Fruit fly (Drosophila melanogaster) whole organism, embryonic: ENCODE results near the gene Ir75b.
A peak's percentile ranks its signal among the peaks of the same experiment; 100 is the strongest.

ENCODE experiments used
- Adf1 ChIP-seq: fragments of 200-800 bp; sonication (Bioruptor generic); IDR thresholded peaks from 2 replicates; pipeline ENCODE4 v1.3.6; 2022; ENCODE audit warnings: missing biosample characterization, missing genetic modification characterization
- CG10147 ChIP-seq: fragments of 200-800 bp; sonication (Bioruptor generic); optimal IDR thresholded peaks from 2 replicates; lab custom pipeline; 2019; ENCODE audit warnings: missing biosample characterization, mild to moderate bottlenecking, missing genetic modification characterization, moderate library complexity
- CG10543 ChIP-seq: fragments of 200-800 bp; sonication (Bioruptor generic); optimal IDR thresholded peaks from 3 replicates; lab custom pipeline; 2017; ENCODE audit warnings: missing biosample characterization, mild to moderate bottlenecking, missing genetic modification characterization, moderate library complexity
- CG10565 ChIP-seq: fragments of 200-800 bp; sonication (Bioruptor generic); optimal IDR thresholded peaks from 3 replicates; lab custom pipeline; 2016; ENCODE audit warnings: missing biosample characterization, mild to moderate bottlenecking, missing genetic modification characterization
- CG11695 ChIP-seq: fragments of 200-800 bp; sonication (Bioruptor generic); IDR thresholded peaks from 3 replicates; pipeline ENCODE4 v1.3.6; 2022; ENCODE audit warnings: missing biosample characterization, missing genetic modification characterization
- CG12391 ChIP-seq: fragments of 200-800 bp; sonication (Bioruptor generic); optimal IDR thresholded peaks from 3 replicates; lab custom pipeline; 2018; ENCODE audit warnings: missing biosample characterization, mild to moderate bottlenecking, missing genetic modification characterization, moderate library complexity
- CG13775 ChIP-seq: fragments of 200-800 bp; sonication (Bioruptor generic); optimal IDR thresholded peaks from 3 replicates; lab custom pipeline; 2017; ENCODE audit warnings: missing biosample characterization, mild to moderate bottlenecking, missing genetic modification characterization
- CG17186 ChIP-seq: fragments of 200-800 bp; sonication (Bioruptor generic); optimal IDR thresholded peaks from 3 replicates; lab custom pipeline; 2017; ENCODE audit warnings: missing biosample characterization, missing genetic modification reagents, missing genetic modification characterization
- CG18262 ChIP-seq: fragments of 200-800 bp; optimal IDR thresholded peaks from 3 replicates; lab custom pipeline; 2019; ENCODE audit warnings: missing biosample characterization, mild to moderate bottlenecking, missing genetic modification characterization, moderate library complexity
- CG1832 ChIP-seq: fragments of 200-800 bp; sonication (Bioruptor generic); optimal IDR thresholded peaks from 2 replicates; lab custom pipeline; 2017; ENCODE audit warnings: missing biosample characterization, mild to moderate bottlenecking, missing genetic modification characterization, inconsistent platforms
- CG18476 ChIP-seq: fragments of 200-800 bp; sonication (Bioruptor generic); optimal IDR thresholded peaks from 2 replicates; lab custom pipeline; 2016; ENCODE audit warnings: missing biosample characterization, mild to moderate bottlenecking, missing genetic modification characterization
- CG2129 ChIP-seq: fragments of 200-800 bp; sonication (Bioruptor generic); IDR thresholded peaks from 2 replicates; pipeline ENCODE4 v1.3.6; 2022; ENCODE audit warnings: missing biosample characterization, missing genetic modification characterization; ENCODE audit not compliant: partially characterized antibody
- CG30403 ChIP-seq: fragments of 200-800 bp; sonication (Bioruptor generic); optimal IDR thresholded peaks from 3 replicates; lab custom pipeline; 2016; ENCODE audit warnings: missing biosample characterization, missing genetic modification characterization
- CG34224 ChIP-seq: fragments of 200-800 bp; sonication (Bioruptor generic); IDR thresholded peaks from 3 replicates; pipeline ENCODE4 v1.3.6; 2022; ENCODE audit warnings: missing biosample characterization, missing genetic modification characterization; ENCODE audit not compliant: partially characterized antibody
- CG4360 ChIP-seq: fragments of 200-800 bp; sonication (Bioruptor generic); IDR thresholded peaks from 2 replicates; pipeline ENCODE4 v1.3.6; 2022; ENCODE audit warnings: missing biosample characterization, missing genetic modification characterization
- CG4617 ChIP-seq: fragments of 200-800 bp; sonication (Bioruptor generic); optimal IDR thresholded peaks from 3 replicates; lab custom pipeline; 2016; ENCODE audit warnings: missing biosample characterization, missing genetic modification characterization, borderline replicate concordance
- CG4730 ChIP-seq: fragments of 200-800 bp; sonication (Bioruptor generic); IDR thresholded peaks from 2 replicates; pipeline ENCODE4 v1.3.6; 2022; ENCODE audit warnings: missing biosample characterization, missing genetic modification characterization
- CG5953 ChIP-seq: fragments of 200-800 bp; sonication (Bioruptor generic); IDR thresholded peaks from 2 replicates; pipeline ENCODE4 v1.3.6; 2022; ENCODE audit warnings: missing biosample characterization, missing genetic modification characterization
- CHES-1-like ChIP-seq: fragments of 200-800 bp; sonication (Bioruptor generic); optimal IDR thresholded peaks from 2 replicates; lab custom pipeline; 2016; ENCODE audit warnings: missing biosample characterization, missing genetic modification characterization
- CoRest ChIP-seq: fragments of 200-800 bp; sonication (Bioruptor generic); optimal IDR thresholded peaks from 3 replicates; lab custom pipeline; 2018; ENCODE audit warnings: missing biosample characterization, mild to moderate bottlenecking, missing genetic modification characterization, moderate library complexity
- GATAe ChIP-seq: fragments of 200-800 bp; sonication (Bioruptor generic); conservative IDR thresholded peaks from 2 replicates; pipeline ENCODE4 v1.3.6; 2022; ENCODE audit warnings: missing biosample characterization, missing genetic modification characterization
- Gug ChIP-seq: fragments of 200-800 bp; sonication (Bioruptor generic); IDR thresholded peaks from 4 replicates; pipeline ENCODE4 v1.3.6; 2022; ENCODE audit warnings: missing biosample characterization, missing genetic modification characterization
- Kr ChIP-seq: fragments of 200-800 bp; sonication (Bioruptor generic); optimal IDR thresholded peaks from 2 replicates; lab custom pipeline; 2017; ENCODE audit warnings: missing biosample characterization, mild to moderate bottlenecking, missing genetic modification characterization
- MESR4 ChIP-seq: fragments of 200-800 bp; sonication (Bioruptor generic); optimal IDR thresholded peaks from 2 replicates; lab custom pipeline; 2018; ENCODE audit warnings: missing biosample characterization, mild to moderate bottlenecking, missing genetic modification characterization, moderate library complexity
- Max ChIP-seq: fragments of 200-800 bp; sonication (Bioruptor generic); optimal IDR thresholded peaks from 2 replicates; lab custom pipeline; 2016; ENCODE audit warnings: missing biosample characterization, mild to moderate bottlenecking, missing genetic modification characterization
- Pdp1 ChIP-seq, 2 experiments: fragments of 200-800 bp; sonication (Bioruptor generic); optimal IDR thresholded peaks; 3 replicates each; lab custom pipeline; 2016; ENCODE audit warnings: missing biosample characterization in 2 of 2, missing genetic modification characterization in 2 of 2, mild to moderate bottlenecking in 1 of 2, moderate library complexity in 1 of 2
- Rx ChIP-seq: fragments of 200-800 bp; sonication (Bioruptor generic); IDR thresholded peaks from 2 replicates; pipeline ENCODE4 v1.3.6; 2022; ENCODE audit warnings: missing biosample characterization, missing genetic modification characterization
- Stat92E ChIP-seq, 3 experiments: fragments of >200 bp in 2 of 3; fragments of 200-800 bp in 1 of 3; sonication (Bioruptor generic) in 1 of 3; optimal IDR thresholded peaks; 2 replicates each; lab custom pipeline; 2017 to 2019; ENCODE audit warnings: missing biosample characterization in 3 of 3, missing genetic modification characterization in 3 of 3, mild to moderate bottlenecking in 1 of 3, moderate library complexity in 1 of 3
- Xrp1 ChIP-seq: fragments of 200-800 bp; sonication (Bioruptor generic); IDR thresholded peaks from 2 replicates; pipeline ENCODE4 v1.3.6; 2022; ENCODE audit warnings: missing biosample characterization, missing genetic modification characterization
- bbx ChIP-seq: fragments of 200-800 bp; sonication (Bioruptor generic); IDR thresholded peaks from 2 replicates; pipeline ENCODE4 v1.3.6; 2022; ENCODE audit warnings: missing biosample characterization, missing genetic modification characterization; ENCODE audit not compliant: partially characterized antibody
- bigmax ChIP-seq: fragments of 200-800 bp; sonication (Bioruptor generic); optimal IDR thresholded peaks from 2 replicates; lab custom pipeline; 2018; ENCODE audit warnings: missing biosample characterization, mild to moderate bottlenecking, missing genetic modification characterization
- cg ChIP-seq: fragments of 200-800 bp; sonication (Bioruptor generic); optimal IDR thresholded peaks from 3 replicates; lab custom pipeline; 2019; ENCODE audit warnings: missing biosample characterization, mild to moderate bottlenecking, missing genetic modification characterization, moderate library complexity
- gce ChIP-seq: fragments of 200-800 bp; sonication (Bioruptor generic); IDR thresholded peaks from 3 replicates; pipeline ENCODE4 v1.3.6; 2022; ENCODE audit warnings: missing biosample characterization, missing genetic modification characterization
- gfzf ChIP-seq: fragments of 200-800 bp; sonication (Bioruptor generic); optimal IDR thresholded peaks from 2 replicates; lab custom pipeline; 2016; ENCODE audit warnings: missing biosample characterization, mild to moderate bottlenecking, missing genetic modification characterization, moderate library complexity
- gsb-n ChIP-seq: fragments of 200-800 bp; sonication (Bioruptor generic); optimal IDR thresholded peaks from 3 replicates; lab custom pipeline; 2018; ENCODE audit warnings: missing biosample characterization, mild to moderate bottlenecking, missing genetic modification characterization
- ind ChIP-seq: fragments of 200-800 bp; sonication (Bioruptor generic); optimal IDR thresholded peaks from 3 replicates; lab custom pipeline; 2016; ENCODE audit warnings: missing biosample characterization, missing genetic modification characterization
- pb ChIP-seq: fragments of 200-800 bp; sonication (Bioruptor generic); optimal IDR thresholded peaks from 3 replicates; lab custom pipeline; 2016; ENCODE audit warnings: missing biosample characterization, missing genetic modification characterization
- pum ChIP-seq: fragments of 200-800 bp; sonication (Bioruptor generic); optimal IDR thresholded peaks from 2 replicates; lab custom pipeline; 2016; ENCODE audit warnings: missing biosample characterization, missing genetic modification characterization
- ranshi ChIP-seq: fragments of 200-800 bp; sonication (Bioruptor generic); IDR thresholded peaks from 2 replicates; pipeline ENCODE4 v1.3.6; 2022; ENCODE audit warnings: missing biosample characterization, missing genetic modification characterization
- sima ChIP-seq: fragments of 200-800 bp; sonication (Bioruptor generic); optimal IDR thresholded peaks from 2 replicates; lab custom pipeline; 2016; ENCODE audit warnings: missing biosample characterization, missing genetic modification characterization
- sisA ChIP-seq: fragments of 200-800 bp; sonication (Bioruptor generic); IDR thresholded peaks from 2 replicates; pipeline ENCODE4 v1.3.6; 2022; ENCODE audit warnings: missing biosample characterization, missing genetic modification characterization
- slou ChIP-seq: fragments of 200-800 bp; sonication (Bioruptor generic); optimal IDR thresholded peaks from 3 replicates; lab custom pipeline; 2016; ENCODE audit warnings: missing biosample characterization, missing genetic modification characterization
- sob ChIP-seq: fragments of 200-800 bp; sonication (Bioruptor generic); IDR thresholded peaks from 2 replicates; pipeline ENCODE4 v1.3.6; 2022; ENCODE audit warnings: missing biosample characterization, missing genetic modification characterization
- ssp ChIP-seq: fragments of 200-800 bp; sonication (Bioruptor generic); IDR thresholded peaks from 2 replicates; pipeline ENCODE4 v1.3.6; 2022; ENCODE audit warnings: missing biosample characterization, missing genetic modification characterization
- tll ChIP-seq, 2 experiments: fragments of 200-800 bp in 1 of 2; fragments of >200 bp in 1 of 2; sonication (Bioruptor generic) in 1 of 2; optimal IDR thresholded peaks; 2 replicates each; lab custom pipeline; 2017 to 2019; ENCODE audit warnings: missing biosample characterization in 2 of 2, missing genetic modification characterization in 2 of 2, mild to moderate bottlenecking in 1 of 2, moderate library complexity in 1 of 2
- tna ChIP-seq: fragments of 200-800 bp; sonication (Bioruptor generic); IDR thresholded peaks from 2 replicates; pipeline ENCODE4 v1.3.6; 2022; ENCODE audit warnings: missing biosample characterization, missing genetic modification characterization; ENCODE audit not compliant: partially characterized antibody
- wek ChIP-seq: fragments of 200-800 bp; sonication (Bioruptor generic); optimal IDR thresholded peaks from 3 replicates; lab custom pipeline; 2018; ENCODE audit warnings: missing biosample characterization, mild to moderate bottlenecking, missing genetic modification characterization, moderate library complexity

Ir75b gene

dm6 chr3L:17856655-17857479 lies 36.9 kb upstream of the Ir75b start, which contains the start of gene CG5535 (continued):
- peak; percentile 66 for TF ChIP-seq slou (GFP tag; lab: Kevin White, UChicago)
- TF ChIP-seq ind (GFP tag; lab: Kevin White, UChicago), result peak; percentile 60
- TF ChIP-seq pum (GFP tag; lab: Kevin White, UChicago), result peak; percentile 12
- TF ChIP-seq sob, result peak; percentile 77
- TF ChIP-seq CoRest, result peak; percentile 93
- TF ChIP-seq CG4730 (GFP tag; lab: Robert Waterston, UW), result peak; percentile 44
- peak; percentile 92 for TF ChIP-seq CG30403 (GFP tag; lab: Kevin White, UChicago)
- no peak; the same call in 1 of the 2 replicates for TF ChIP-seq GATAe (GFP tag; lab: Robert Waterston, UW)
- no peak for TF ChIP-seq bbx (GFP tag; lab: Robert Waterston, UW)
- 0 out of 3 replicates have a peak, but pooled peaks have one; percentile 14 for TF ChIP-seq CG34224 (GFP tag; lab: Robert Waterston, UW)
- TF ChIP-seq ssp (GFP tag; lab: Robert Waterston, UW), result peak; percentile 34; the same call in 1 of the 2 replicates
- no peak for TF ChIP-seq Adf1 (GFP tag; lab: Robert Waterston, UW)
- peak; percentile 9 for TF ChIP-seq MESR4
- TF ChIP-seq Pdp1 (GFP tag; optimal IDR thresholded peaks at IDR 0.05; lab: Kevin White, UChicago), result peak; percentile 45 to 80
- no peak for TF ChIP-seq CG1832 (GFP tag; lab: Kevin White, UChicago)
- TF ChIP-seq CG11695 (GFP tag; lab: Robert Waterston, UW), result peak; percentile 44; the same call in 1 of the 3 replicates
- TF ChIP-seq ranshi (GFP tag; lab: Robert Waterston, UW), result peak; percentile 48
- peak in 1 of 2 experiments; percentile 6 for TF ChIP-seq tll (GFP tag; optimal IDR thresholded peaks at IDR 0.05; lab: Kevin White, UChicago)
- no peak for TF ChIP-seq wek (GFP tag; lab: Kevin White, UChicago)
- peak; percentile 4 for TF ChIP-seq cg (GFP tag; lab: Kevin White, UChicago)
- no peak for TF ChIP-seq CG2129 (GFP tag; lab: Robert Waterston, UW)
- peak; percentile 88 for TF ChIP-seq CG12391 (tag; lab: Kevin White, UChicago)
- TF ChIP-seq CHES-1-like (GFP tag; lab: Kevin White, UChicago), result no peak
- no peak for TF ChIP-seq Kr
- TF ChIP-seq CG5953, result peak; percentile 74
- TF ChIP-seq Gug, result peak; percentile 82
- peak; percentile 48 for TF ChIP-seq Max (GFP tag; lab: Kevin White, UChicago)
- peak; percentile 86 for TF ChIP-seq CG10147 (GFP tag; lab: Kevin White, UChicago)
- no peak for TF ChIP-seq bigmax (GFP tag; lab: Kevin White, UChicago)
- peak; percentile 96 for TF ChIP-seq CG18262
- TF ChIP-seq pb, result no peak
- TF ChIP-seq Stat92E (GFP tag; optimal IDR thresholded peaks at IDR 0.05; lab: Kevin White, UChicago), result peak in 1 of 3 experiments; percentile 12
- no peak for TF ChIP-seq CG4360
- no peak for TF ChIP-seq CG10565 (GFP tag; lab: Kevin White, UChicago)
- TF ChIP-seq sisA (GFP tag; lab: Robert Waterston, UW), result peak; percentile 47
- TF ChIP-seq CG13775, result peak; percentile 91
- peak; percentile 60 for TF ChIP-seq CG10543 (GFP tag; lab: Kevin White, UChicago)
- no peak for TF ChIP-seq CG17186 (GFP tag; lab: Kevin White, UChicago)
- no peak for TF ChIP-seq tna
- TF ChIP-seq gsb-n (tag; lab: Kevin White, UChicago), result peak; percentile 59
- no peak for TF ChIP-seq gfzf (GFP tag; lab: Kevin White, UChicago)
- peak; percentile 63 for TF ChIP-seq Xrp1 (GFP tag; lab: Robert Waterston, UW)
- peak; percentile 42 for TF ChIP-seq CG18476 (GFP tag; lab: Kevin White, UChicago)
- TF ChIP-seq CG4617 (GFP tag; lab: Kevin White, UChicago), result peak; percentile 7
- TF ChIP-seq gce (GFP tag; lab: Robert Waterston, UW), result peak; percentile 58; the same call in 2 of the 3 replicates
- TF ChIP-seq sima (GFP tag; lab: Kevin White, UChicago), result no peak
- TF ChIP-seq Rx, result peak; percentile 65
